Fruit fly (Drosophila melanogaster): Measurements from ENCODE around the gene CG1136.
A peak's percentile ranks its signal among the peaks of the same experiment; 100 is the strongest.

The CG1136 gene

DNA sequence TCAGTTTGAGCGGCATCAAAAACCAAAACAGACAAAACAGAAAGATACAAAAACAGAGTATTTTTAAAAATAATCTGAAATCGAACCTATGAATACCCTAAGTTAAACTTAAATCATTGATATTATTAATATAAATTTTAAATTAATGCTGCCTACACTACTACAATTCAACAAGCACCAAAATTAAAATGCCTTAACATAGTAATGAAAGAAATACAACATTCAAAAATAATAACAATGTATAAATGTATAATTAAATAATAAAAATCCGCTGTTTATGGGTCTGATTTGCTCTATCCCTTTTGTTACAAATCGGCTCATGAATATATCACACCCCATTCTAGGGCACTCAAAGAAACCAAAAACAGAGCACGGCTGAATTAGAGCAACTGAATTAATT is 2.7 kb downstream of the CG1136 start:
- TF ChIP-seq Abd-B (GFP tag; optimal IDR thresholded peaks at IDR 0.05) (no peak), Dfd (GFP tag; optimal IDR thresholded peaks at IDR 0.05) (no peak), tai (GFP tag; optimal IDR thresholded peaks at IDR 0.05) (no peak), lola (GFP tag; optimal IDR thresholded peaks at IDR 0.05) (no peak), Hr78 (GFP tag; optimal IDR thresholded peaks at IDR 0.05) (no peak), psq (GFP tag; optimal IDR thresholded peaks at IDR 0.05) (no peak), Vsx2 (GFP tag; optimal IDR thresholded peaks at IDR 0.05; ENCODE audit: partially characterized antibody) (no peak), dmrt93B (GFP tag; optimal IDR thresholded peaks at IDR 0.05) (no peak), OdsH (GFP tag; optimal IDR thresholded peaks at IDR 0.05) (no peak), ey (GFP tag; optimal IDR thresholded peaks at IDR 0.05) (no peak), rgr (GFP tag; optimal IDR thresholded peaks at IDR 0.05) (no peak), fru (GFP tag; optimal IDR thresholded peaks at IDR 0.05) (no peak), h (GFP tag; optimal IDR thresholded peaks at IDR 0.05) (no peak), usp (GFP tag; optimal IDR thresholded peaks at IDR 0.05) (no peak), CG9705 (GFP tag; optimal IDR thresholded peaks at IDR 0.05) (no peak)

DNA sequence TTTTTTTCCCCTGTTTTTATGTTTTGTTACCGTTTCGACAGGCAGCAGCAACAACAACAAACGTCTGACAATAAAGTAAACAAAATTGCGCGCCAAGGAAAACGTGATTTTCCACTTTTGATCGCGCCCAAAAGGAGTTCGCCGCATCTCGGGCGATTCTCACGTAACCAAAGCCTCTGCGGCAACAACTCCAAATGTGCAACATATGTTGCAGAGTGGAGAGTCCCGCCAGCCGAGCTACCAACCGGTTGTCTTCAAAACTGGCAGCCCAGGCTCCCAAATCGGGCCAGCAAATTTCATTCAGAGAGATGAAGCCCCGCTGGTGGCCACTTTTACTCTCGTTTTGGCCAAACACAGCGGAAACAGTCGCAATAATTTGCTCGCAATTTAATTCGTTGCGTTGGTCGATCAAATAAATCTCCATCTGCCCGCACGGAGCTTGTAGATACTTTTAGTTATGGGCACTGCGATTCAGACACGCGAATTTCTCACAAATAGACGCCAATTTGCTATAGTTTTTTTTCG is 9.1 kb downstream of the CG1136 start:
- TF ChIP-seq Vsx2 (GFP tag; optimal IDR thresholded peaks at IDR 0.05; ENCODE audit: partially characterized antibody) (peak; percentile 32), HLH106 (tag; optimal IDR thresholded peaks at IDR 0.05) (no peak)

- TF ChIP-seq dsf (GFP tag; optimal IDR thresholded peaks at IDR 0.05; ENCODE audit: borderline replicate concordance) (no peak), Mio (GFP tag; optimal IDR thresholded peaks at IDR 0.05) (no peak), Myc (optimal IDR thresholded peaks at IDR 0.05) (no peak), rgr (GFP tag; optimal IDR thresholded peaks at IDR 0.05) (no peak), pan (optimal IDR thresholded peaks at IDR 0.05) (no peak), Vsx2 (GFP tag; optimal IDR thresholded peaks at IDR 0.05; ENCODE audit: partially characterized antibody) (no peak), psq (GFP tag; optimal IDR thresholded peaks at IDR 0.05) (no peak), N (GFP tag; optimal IDR thresholded peaks at IDR 0.05) (no peak), brk (GFP tag; optimal IDR thresholded peaks at IDR 0.05) (no peak), usp (GFP tag; optimal IDR thresholded peaks at IDR 0.05) (no peak), Jra (GFP tag; optimal IDR thresholded peaks at IDR 0.05) (no peak), ey (GFP tag; optimal IDR thresholded peaks at IDR 0.05) (no peak), sv (GFP tag; optimal IDR thresholded peaks at IDR 0.05) (no peak), OdsH (GFP tag; optimal IDR thresholded peaks at IDR 0.05) (no peak), CrebA (GFP tag; optimal IDR thresholded peaks at IDR 0.05; ENCODE audit: borderline replicate concordance) (no peak)
Observed at dm6 chr3L:4056812-4057211, 10.4 kb downstream of the CG1136 start.

DNA sequence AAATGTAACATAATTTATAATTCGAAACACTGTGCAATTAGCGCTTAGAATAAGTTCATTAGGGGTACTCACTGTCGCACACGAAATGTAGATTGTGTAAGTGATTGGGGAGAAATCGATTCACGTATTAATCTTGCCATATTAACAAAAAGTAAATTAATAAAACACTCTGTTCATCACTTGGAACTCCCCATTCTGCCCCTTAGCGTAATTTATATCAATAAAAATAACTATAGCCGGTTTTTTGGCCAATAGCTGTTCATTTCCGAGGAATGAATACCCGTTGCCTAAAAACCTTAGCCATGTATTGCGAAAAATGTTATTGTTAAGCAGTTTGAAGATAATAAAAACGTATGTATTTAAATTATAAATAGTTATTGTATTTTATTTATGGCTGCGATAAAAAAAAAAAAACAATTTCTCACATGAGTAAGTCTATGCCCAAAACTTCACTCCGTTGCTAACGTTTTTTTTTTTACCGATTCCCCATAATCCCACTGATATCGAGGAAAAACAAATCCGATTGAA is 13.0 kb downstream of the CG1136 start, which contains the start of gene Ugt305A1:
TSS of gene Ugt305A1 (plus strand) at position 478 of the 528 bp plus-strand sequence.
- TF ChIP-seq br (GFP tag; optimal IDR thresholded peaks at IDR 0.05) (no peak), fru (GFP tag; optimal IDR thresholded peaks at IDR 0.05) (peak; percentile 14), sage (GFP tag; optimal IDR thresholded peaks at IDR 0.05) (no peak), rgr (GFP tag; optimal IDR thresholded peaks at IDR 0.05) (peak; percentile 37)

DNA sequence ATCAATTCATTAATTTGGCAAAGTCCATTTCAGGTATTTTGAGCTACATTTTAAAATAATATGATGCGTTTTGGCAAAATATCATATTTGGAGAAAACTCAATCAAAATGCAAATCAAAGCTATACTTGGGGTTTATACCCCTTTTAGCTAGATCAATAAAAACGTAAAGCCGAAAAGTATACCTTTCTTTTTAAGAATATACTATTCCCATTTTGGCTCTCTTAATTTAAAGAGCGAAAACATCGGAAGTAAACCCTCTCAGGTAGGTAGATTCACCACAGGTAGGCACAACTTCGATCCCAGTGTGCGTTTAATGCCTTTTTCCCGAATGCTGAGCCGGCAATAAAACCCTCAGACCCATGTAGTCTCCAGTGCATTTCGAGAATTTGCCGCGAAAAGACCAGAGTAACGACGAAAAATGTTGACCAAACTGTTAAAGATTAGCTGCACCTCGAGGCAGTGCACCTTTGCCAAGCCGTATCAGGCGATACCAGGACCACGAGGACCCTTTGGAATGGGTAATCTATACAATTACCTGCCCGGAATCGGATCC is 15.6 kb downstream of the CG1136 start, which contains the start of gene dib:
TSS of gene dib (plus strand) at position 372 of the 554 bp plus-strand sequence.
- TF ChIP-seq brk (GFP tag; optimal IDR thresholded peaks at IDR 0.05): no peak
- TF ChIP-seq Myc (optimal IDR thresholded peaks at IDR 0.05): peak; percentile 35
- no peak for TF ChIP-seq GATAd (GFP tag; optimal IDR thresholded peaks at IDR 0.05)
- no peak for TF ChIP-seq ey (GFP tag; optimal IDR thresholded peaks at IDR 0.05)
- no peak for TF ChIP-seq CG9705 (GFP tag; optimal IDR thresholded peaks at IDR 0.05)

DNA sequence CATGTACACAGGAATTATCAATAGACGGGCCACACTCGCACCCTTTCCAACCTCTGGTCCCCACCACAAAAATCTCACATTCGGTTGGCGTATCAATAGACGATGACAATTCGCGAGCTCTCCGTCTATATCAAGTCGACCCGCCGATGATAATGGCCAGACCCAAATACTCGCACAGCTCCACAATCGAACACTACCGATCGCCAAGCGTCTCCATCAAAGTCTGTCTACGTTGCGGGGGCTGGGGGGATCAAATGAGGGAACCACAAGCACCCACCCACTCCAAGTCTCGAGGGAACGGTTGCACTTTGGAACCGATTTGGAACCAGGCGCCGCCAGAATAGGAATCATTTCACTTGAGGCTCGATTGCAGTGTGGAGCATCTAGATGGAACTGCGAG is 22.0 kb downstream of the CG1136 start:
- no peak for TF ChIP-seq tai (GFP tag; optimal IDR thresholded peaks at IDR 0.05)
- peak; percentile 83 for TF ChIP-seq Hnf4 (GFP tag; optimal IDR thresholded peaks at IDR 0.05)
- TF ChIP-seq h (GFP tag; optimal IDR thresholded peaks at IDR 0.05): peak; percentile 20
- TF ChIP-seq Rel (GFP tag; optimal IDR thresholded peaks at IDR 0.05): no peak
- TF ChIP-seq Rel (tag; optimal IDR thresholded peaks at IDR 0.05): peak; percentile 81

Data from whole organism, wandering third instar larva.